Fruit fly (Drosophila melanogaster) whole organism: ENCODE data around the gene Qsox3.

Experiments used
- CG8478 ChIP-seq: fragments of >200 bp; optimal IDR thresholded peaks from 2 replicates; lab custom pipeline; 2018; ENCODE audit warnings: inconsistent platforms
- Dll ChIP-seq: fragments of >200 bp; optimal IDR thresholded peaks from 2 replicates; lab custom pipeline; 2017
- EcR ChIP-seq, 2 experiments: fragments of >200 bp; optimal IDR thresholded peaks; 2 replicates each; lab custom pipeline; 2017; ENCODE audit warnings: missing biosample characterization in 2 of 2, missing genetic modification characterization in 2 of 2, missing genetic modification reagents in 2 of 2
- pan ChIP-seq: fragments of >200 bp; optimal IDR thresholded peaks from 2 replicates; lab custom pipeline; 2017
- psq ChIP-seq: fragments of >200 bp; optimal IDR thresholded peaks from 2 replicates; lab custom pipeline; 2017
- usp ChIP-seq: fragments of >200 bp; optimal IDR thresholded peaks from 2 replicates; lab custom pipeline; 2017; ENCODE audit warnings: missing biosample characterization, missing genetic modification characterization, mixed read lengths

dm6 chr3R:21920495-21920894, 8.9 kb downstream of the Qsox3 start:
- TF ChIP-seq usp (GFP tag; lab: Kevin White, UChicago) (no peak), psq (lab: Kevin White, UChicago) (no peak), EcR (GFP tag; optimal IDR thresholded peaks at IDR 0.05; lab: Kevin White, UChicago) (no peak), pan (lab: Kevin White, UChicago) (no peak), Dll (lab: Kevin White, UChicago) (no peak), CG8478 (no peak)
